Worm (Caenorhabditis elegans) whole organism, L2 larva: ENCODE data around the gene hex-2.

Source experiments
- ama-1 ChIP-seq: fragments of 150-350 bp; optimal IDR thresholded peaks from 2 replicates; lab custom pipeline; 2018; ENCODE audit warnings: inconsistent platforms
- blmp-1 ChIP-seq: sonication (generic microtip); optimal IDR thresholded peaks from 2 replicates; lab custom pipeline; 2017; ENCODE audit warnings: missing genetic modification characterization, mild to moderate bottlenecking, missing compliant biosample characterization, antibody characterized with exemption, moderate library complexity; ENCODE audit not compliant: insufficient read depth
- ceh-82 ChIP-seq: fragments of 150-350 bp; optimal IDR thresholded peaks from 2 replicates; lab custom pipeline; 2014; ENCODE audit warnings: missing biosample characterization, missing genetic modification characterization
- fos-1 ChIP-seq: fragments of 150-350 bp; optimal IDR thresholded peaks from 2 replicates; lab custom pipeline; 2014; ENCODE audit warnings: missing biosample characterization, missing genetic modification characterization
- gmeb-1 ChIP-seq: fragments of 150-350 bp; optimal IDR thresholded peaks from 2 replicates; lab custom pipeline; 2014; ENCODE audit warnings: missing biosample characterization, missing genetic modification characterization
- lsy-2 ChIP-seq, 2 experiments: fragments of 150-350 bp in 1 of 2; sonication (generic microtip) in 1 of 2; optimal IDR thresholded peaks; 2 replicates each; lab custom pipeline; 2014 to 2017; ENCODE audit warnings: missing biosample characterization in 2 of 2, missing genetic modification characterization in 2 of 2
- nhr-11 ChIP-seq: fragments of 150-350 bp; optimal IDR thresholded peaks from 2 replicates; lab custom pipeline; 2014; ENCODE audit warnings: missing biosample characterization, missing genetic modification characterization
- nhr-12 ChIP-seq: fragments of 150-350 bp; optimal IDR thresholded peaks from 2 replicates; lab custom pipeline; 2014; ENCODE audit warnings: missing biosample characterization, missing genetic modification characterization
- nhr-25 ChIP-seq: fragments of 150-350 bp; sonication (generic microtip); optimal IDR thresholded peaks from 3 replicates; lab custom pipeline; 2014; ENCODE audit warnings: missing biosample characterization, missing genetic modification characterization
- nhr-77 ChIP-seq: fragments of 150-350 bp; optimal IDR thresholded peaks from 2 replicates; lab custom pipeline; 2014; ENCODE audit warnings: missing biosample characterization, missing genetic modification characterization
- skn-1 ChIP-seq: sonication (generic microtip); optimal IDR thresholded peaks from 2 replicates; lab custom pipeline; 2017; ENCODE audit warnings: missing biosample characterization, missing genetic modification characterization
- sma-9 ChIP-seq, 2 experiments: fragments of 150-350 bp in 1 of 2; sonication (generic microtip) in 1 of 2; optimal IDR thresholded peaks; 2 replicates each; lab custom pipeline; 2014 to 2016; ENCODE audit warnings: missing genetic modification characterization in 2 of 2, mild to moderate bottlenecking in 1 of 2, missing biosample characterization in 1 of 2, missing compliant biosample characterization in 1 of 2, missing genetic modification reagents in 1 of 2, moderate library complexity in 1 of 2
- ztf-11 ChIP-seq: sonication (generic microtip); optimal IDR thresholded peaks from 2 replicates; lab custom pipeline; 2017; ENCODE audit warnings: missing biosample characterization, missing genetic modification characterization
- ztf-4 ChIP-seq: fragments of 150-350 bp; optimal IDR thresholded peaks from 2 replicates; lab custom pipeline; 2014; ENCODE audit warnings: missing biosample characterization, missing genetic modification characterization

ce11 chrV:5617301-5617700, 36.9 kb upstream of the hex-2 start, which contains the start of gene M03E7.2:
- TF ChIP-seq nhr-11 (tag; lab: Kevin White, UChicago) (no peak), lsy-2 (tag; optimal IDR thresholded peaks at IDR 0.05; lab: Kevin White, UChicago) (no peak), blmp-1 (tag; lab: Kevin White, UChicago) (no peak), nhr-12 (tag; lab: Kevin White, UChicago) (no peak), sma-9 (GFP tag; optimal IDR thresholded peaks at IDR 0.05; lab: Kevin White, UChicago) (no peak), sma-9 (tag; optimal IDR thresholded peaks at IDR 0.05; lab: Kevin White, UChicago) (no peak), fos-1 (tag; lab: Kevin White, UChicago) (no peak), nhr-25 (no peak), ztf-4 (no peak), ceh-82 (tag; lab: Kevin White, UChicago) (no peak), skn-1 (no peak), gmeb-1 (tag; lab: Kevin White, UChicago) (no peak), nhr-77 (tag; lab: Kevin White, UChicago) (no peak), ama-1 (no peak), ztf-11 (no peak)
